Fruit fly (Drosophila melanogaster) whole organism, prepupa: Measurements from ENCODE around the gene rno.

Experiments used
- CG10631 ChIP-seq: fragments of 200-800 bp; sonication (Bioruptor generic); optimal IDR thresholded peaks from 2 replicates; lab custom pipeline; 2016; ENCODE audit warnings: missing biosample characterization, missing genetic modification characterization
- CG11902 ChIP-seq: fragments of 200-800 bp; sonication (Bioruptor generic); optimal IDR thresholded peaks from 3 replicates; lab custom pipeline; 2016; ENCODE audit warnings: missing biosample characterization, missing genetic modification characterization
- CG15336 ChIP-seq: fragments of 200-800 bp; sonication (Bioruptor generic); IDR thresholded peaks from 2 replicates; pipeline ENCODE4 v1.3.6; 2022; ENCODE audit warnings: missing biosample characterization, missing genetic modification characterization
- CG16779 ChIP-seq: fragments of 200-800 bp; sonication (Bioruptor generic); optimal IDR thresholded peaks from 3 replicates; lab custom pipeline; 2017; ENCODE audit warnings: missing biosample characterization, mild to moderate bottlenecking, missing genetic modification characterization
- CG3032 ChIP-seq: fragments of 200-800 bp; optimal IDR thresholded peaks from 2 replicates; lab custom pipeline; 2019; ENCODE audit warnings: missing biosample characterization, mild to moderate bottlenecking, missing genetic modification characterization, moderate library complexity
- CG32006 ChIP-seq: fragments of 200-800 bp; sonication (Bioruptor generic); optimal IDR thresholded peaks from 3 replicates; lab custom pipeline; 2017; ENCODE audit warnings: missing biosample characterization, mild to moderate bottlenecking, missing genetic modification characterization
- CG3919 ChIP-seq: fragments of 200-800 bp; sonication (Bioruptor generic); optimal IDR thresholded peaks from 3 replicates; lab custom pipeline; 2016; ENCODE audit warnings: missing biosample characterization, missing genetic modification characterization
- CG4318 ChIP-seq: fragments of 200-800 bp; sonication (Bioruptor generic); optimal IDR thresholded peaks from 3 replicates; lab custom pipeline; 2017; ENCODE audit warnings: missing biosample characterization, mild to moderate bottlenecking, missing genetic modification characterization
- CG6276 ChIP-seq: fragments of 200-800 bp; sonication (Bioruptor generic); optimal IDR thresholded peaks from 2 replicates; lab custom pipeline; 2017; ENCODE audit warnings: missing biosample characterization, mild to moderate bottlenecking, missing genetic modification characterization
- CG6792 ChIP-seq: fragments of 200-800 bp; sonication (Bioruptor generic); optimal IDR thresholded peaks from 3 replicates; lab custom pipeline; 2016; ENCODE audit warnings: missing biosample characterization, missing genetic modification characterization
- CG6854 ChIP-seq: fragments of 200-800 bp; sonication (Bioruptor generic); optimal IDR thresholded peaks from 2 replicates; lab custom pipeline; 2017; ENCODE audit warnings: missing biosample characterization, mild to moderate bottlenecking, missing genetic modification characterization
- CG7368 ChIP-seq: fragments of 200-800 bp; sonication (Bioruptor generic); optimal IDR thresholded peaks from 3 replicates; lab custom pipeline; 2016; ENCODE audit warnings: missing biosample characterization, missing genetic modification characterization
- CG8319 ChIP-seq: fragments of 200-800 bp; sonication (Bioruptor generic); optimal IDR thresholded peaks from 3 replicates; lab custom pipeline; 2016; ENCODE audit warnings: missing biosample characterization, missing genetic modification characterization
- CG9139 ChIP-seq: fragments of 200-800 bp; sonication (Bioruptor generic); optimal IDR thresholded peaks from 3 replicates; lab custom pipeline; 2017; ENCODE audit warnings: missing biosample characterization, mild to moderate bottlenecking, missing genetic modification characterization
- Eip78C ChIP-seq: fragments of 200-800 bp; sonication (Bioruptor generic); peaks from one replicate; lab custom pipeline; 2016; ENCODE audit warnings: missing biosample characterization, missing genetic modification characterization
- Ets21C ChIP-seq: fragments of 200-800 bp; sonication (Bioruptor generic); optimal IDR thresholded peaks from 3 replicates; lab custom pipeline; 2016; ENCODE audit warnings: missing biosample characterization, missing genetic modification characterization
- Hr38 ChIP-seq: sonication (Bioruptor generic); optimal IDR thresholded peaks from 2 replicates; lab custom pipeline; 2016; ENCODE audit warnings: missing biosample characterization, missing genetic modification characterization
- Hr39 ChIP-seq: fragments of 200-800 bp; sonication (Bioruptor generic); optimal IDR thresholded peaks from 2 replicates; lab custom pipeline; 2016; ENCODE audit warnings: missing biosample characterization, missing genetic modification characterization
- Lpt ChIP-seq: fragments of 200-800 bp; sonication (Bioruptor generic); optimal IDR thresholded peaks from 3 replicates; lab custom pipeline; 2016; ENCODE audit warnings: missing biosample characterization, missing genetic modification characterization
- Met ChIP-seq: fragments of 200-800 bp; sonication (Bioruptor generic); optimal IDR thresholded peaks from 3 replicates; lab custom pipeline; 2016; ENCODE audit warnings: missing biosample characterization, missing genetic modification characterization
- Sox15 ChIP-seq: fragments of 200-800 bp; sonication (Bioruptor generic); optimal IDR thresholded peaks from 3 replicates; lab custom pipeline; 2016; ENCODE audit warnings: missing biosample characterization, missing genetic modification characterization
- achi ChIP-seq: fragments of 200-800 bp; sonication (Bioruptor generic); optimal IDR thresholded peaks from 3 replicates; lab custom pipeline; 2016; ENCODE audit warnings: missing biosample characterization, missing genetic modification characterization
- cyc ChIP-seq: fragments of 200-800 bp; sonication (Bioruptor generic); optimal IDR thresholded peaks from 3 replicates; lab custom pipeline; 2016; ENCODE audit warnings: missing biosample characterization, missing genetic modification characterization
- dac ChIP-seq: fragments of 200-800 bp; sonication (Bioruptor generic); optimal IDR thresholded peaks from 2 replicates; lab custom pipeline; 2017; ENCODE audit warnings: missing biosample characterization, mild to moderate bottlenecking, missing genetic modification characterization
- dsx ChIP-seq: fragments of 200-800 bp; optimal IDR thresholded peaks from 3 replicates; lab custom pipeline; 2019; ENCODE audit warnings: missing biosample characterization, mild to moderate bottlenecking, missing genetic modification characterization, moderate library complexity; ENCODE audit not compliant: poor library complexity, severe bottlenecking
- esn ChIP-seq: fragments of 200-800 bp; sonication (Bioruptor generic); optimal IDR thresholded peaks from 2 replicates; lab custom pipeline; 2016; ENCODE audit warnings: missing biosample characterization, mild to moderate bottlenecking, missing genetic modification characterization, moderate library complexity
- fd85E ChIP-seq: fragments of 200-800 bp; sonication (Bioruptor generic); optimal IDR thresholded peaks from 3 replicates; lab custom pipeline; 2016; ENCODE audit warnings: missing biosample characterization, missing genetic modification characterization
- fkh ChIP-seq: fragments of 200-800 bp; sonication (Bioruptor generic); optimal IDR thresholded peaks from 3 replicates; lab custom pipeline; 2017; ENCODE audit warnings: missing biosample characterization, mild to moderate bottlenecking, missing genetic modification characterization, moderate library complexity
- lz ChIP-seq: fragments of 200-800 bp; sonication (Bioruptor generic); optimal IDR thresholded peaks from 3 replicates; lab custom pipeline; 2016; ENCODE audit warnings: missing biosample characterization, missing genetic modification characterization
- pdm3 ChIP-seq: fragments of 200-800 bp; sonication (Bioruptor generic); optimal IDR thresholded peaks from 3 replicates; lab custom pipeline; 2016; ENCODE audit warnings: missing biosample characterization, missing genetic modification characterization
- salr ChIP-seq, 2 experiments: fragments of 200-800 bp; sonication (Bioruptor generic); optimal IDR thresholded peaks; 3 replicates each; lab custom pipeline; 2016 to 2018; ENCODE audit warnings: missing biosample characterization in 2 of 2, missing genetic modification characterization in 2 of 2, mild to moderate bottlenecking in 1 of 2
- spab ChIP-seq: fragments of 200-800 bp; sonication (Bioruptor generic); optimal IDR thresholded peaks from 2 replicates; lab custom pipeline; 2017; ENCODE audit warnings: missing biosample characterization, mild to moderate bottlenecking, missing genetic modification characterization, missing genetic modification reagents
- svp ChIP-seq: fragments of 200-800 bp; sonication (Bioruptor generic); peaks from one replicate; lab custom pipeline; 2016; ENCODE audit warnings: missing biosample characterization, missing genetic modification characterization

Gene rno

DNA sequence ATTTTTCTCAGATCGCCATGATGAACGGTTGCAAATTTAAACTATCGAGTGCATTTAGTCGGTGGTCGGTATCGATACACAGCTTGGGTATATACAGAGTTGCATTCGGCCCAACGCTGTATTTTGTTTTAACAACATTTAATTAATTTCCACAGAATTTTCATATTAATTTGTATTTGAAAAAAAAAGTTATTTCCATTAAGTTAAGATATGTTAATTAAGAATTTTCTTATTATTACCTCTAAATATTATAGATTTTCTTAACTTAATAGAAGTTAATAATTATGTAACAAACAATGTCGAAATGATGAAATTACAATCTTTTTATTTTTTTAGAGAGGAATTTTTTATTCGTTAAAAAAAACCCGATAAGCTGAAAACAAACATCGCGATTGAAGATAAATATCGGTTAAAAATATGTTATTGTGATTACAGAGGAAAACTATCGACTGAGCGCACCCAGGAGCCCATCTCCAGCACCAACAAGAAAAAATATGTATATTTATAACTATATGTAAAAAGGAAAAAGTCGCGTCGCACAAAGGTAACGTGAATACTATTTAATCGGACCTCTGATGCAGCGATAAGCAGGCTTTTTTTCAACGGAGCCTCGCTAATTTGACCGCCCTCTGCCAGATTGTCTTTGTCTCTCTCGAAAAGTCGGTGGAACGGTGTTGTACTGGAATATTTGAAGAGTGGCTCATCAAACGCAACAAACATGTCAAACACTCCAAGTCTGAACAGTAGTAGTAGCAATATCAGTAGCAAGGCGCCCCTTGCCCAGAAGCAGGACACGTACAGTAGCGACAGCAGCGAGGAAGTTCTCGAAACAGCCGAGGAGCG lies at the start of gene rno, which contains the start of gene mri (continued):
- TF ChIP-seq Ets21C (GFP tag; lab: Kevin White, UChicago) (no peak), CG9139 (GFP tag; lab: Kevin White, UChicago) (no peak), CG11902 (GFP tag; lab: Kevin White, UChicago) (no peak), CG6792 (GFP tag; lab: Kevin White, UChicago) (peak; percentile 31), CG8319 (GFP tag; lab: Kevin White, UChicago) (no peak), Hr38 (GFP tag; lab: Kevin White, UChicago) (no peak), lz (GFP tag; lab: Kevin White, UChicago) (peak; percentile 52), dsx (GFP tag; lab: Kevin White, UChicago) (no peak), Sox15 (GFP tag; lab: Kevin White, UChicago) (peak; percentile 56), pdm3 (GFP tag; lab: Kevin White, UChicago) (no peak)
- TF ChIP-seq, all 60 proteins: peak for 29

DNA sequence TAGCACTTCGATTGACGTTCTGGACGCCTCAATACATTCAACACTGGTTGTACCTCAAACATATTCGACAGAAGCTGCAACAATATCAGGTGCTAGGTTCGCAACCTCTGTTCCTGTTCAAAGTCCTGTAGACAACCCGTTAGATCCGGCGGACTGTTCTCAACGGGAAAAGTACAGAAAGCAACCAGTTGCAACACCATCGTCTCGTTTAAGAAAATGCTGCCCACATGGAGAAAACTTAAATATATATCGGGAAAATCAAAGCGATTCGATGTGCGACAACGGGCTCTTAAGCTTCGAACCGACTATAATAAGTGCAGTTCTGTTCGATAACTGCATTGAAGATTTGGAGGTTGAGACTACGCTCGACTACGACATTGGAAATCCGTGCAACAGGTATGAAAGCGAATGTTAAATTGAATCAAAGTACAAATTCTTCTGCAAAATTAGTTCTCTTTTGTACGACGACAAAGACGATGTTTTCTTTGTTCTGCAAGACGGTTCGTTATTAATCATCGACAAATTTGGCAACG lies 48.7 kb upstream of the rno start:
- TF ChIP-seq CG11902 (GFP tag; lab: Kevin White, UChicago) (no peak), CG3919 (GFP tag; lab: Kevin White, UChicago) (no peak), CG6854 (GFP tag; lab: Kevin White, UChicago) (no peak), cyc (GFP tag; lab: Kevin White, UChicago) (no peak), Lpt (GFP tag; lab: Kevin White, UChicago) (no peak), CG16779 (no peak), spab (no peak), CG10631 (GFP tag; lab: Kevin White, UChicago) (no peak), CG32006 (GFP tag; lab: Kevin White, UChicago) (no peak), achi (GFP tag; lab: Kevin White, UChicago) (no peak), svp (GFP tag; lab: Kevin White, UChicago) (no peak), Hr39 (GFP tag; lab: Kevin White, UChicago) (no peak), fd85E (no peak)

DNA sequence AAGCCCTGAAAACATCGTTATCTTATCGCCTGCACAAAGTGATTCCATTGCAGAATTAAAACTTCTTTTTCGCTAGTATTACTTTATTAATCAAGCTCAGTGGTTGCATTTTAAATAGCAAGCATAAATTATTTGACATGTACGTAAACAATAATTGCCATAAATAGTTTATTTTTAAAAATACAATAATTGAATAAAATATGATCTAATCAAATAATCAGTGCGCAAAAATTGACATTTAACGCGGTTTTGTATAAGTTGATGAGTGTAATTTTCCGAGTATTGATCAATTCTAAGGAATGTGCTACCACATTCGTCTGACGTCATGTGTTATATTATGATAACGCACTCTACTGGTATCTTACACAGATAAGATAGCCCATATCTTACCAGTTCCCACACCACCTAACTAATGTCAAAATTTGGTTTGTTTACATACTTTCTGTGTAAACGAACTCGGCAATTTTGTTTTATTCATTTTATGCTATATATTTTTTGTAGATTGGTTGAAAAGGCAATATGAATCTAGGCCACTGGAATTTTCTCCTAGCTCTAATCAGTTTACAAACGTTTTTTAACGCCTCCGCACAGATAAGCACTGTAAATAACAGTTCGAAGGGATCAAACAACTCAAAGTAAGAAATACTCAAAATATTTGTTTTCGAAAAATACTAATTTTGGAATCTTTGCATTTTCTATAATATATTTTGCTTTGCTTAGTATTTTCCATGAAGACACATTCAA lies 48.1 kb upstream of the rno start, which contains the start of gene mthl14:
mthl14 (plus strand) TSS at position 10 of the 744 bp plus-strand sequence.
- peak; percentile 79 for TF ChIP-seq fkh (GFP tag; lab: Kevin White, UChicago)
- no peak for TF ChIP-seq CG15336

dm6 chr3L:246644-247199 lies 47.2 kb upstream of the rno start:
- TF ChIP-seq fd85E (no peak), CG4318 (GFP tag; lab: Kevin White, UChicago) (no peak), salr (GFP tag; optimal IDR thresholded peaks at IDR 0.05; lab: Kevin White, UChicago) (no peak), esn (GFP tag; lab: Kevin White, UChicago) (peak; percentile 60), CG6792 (GFP tag; lab: Kevin White, UChicago) (no peak), CG6276 (GFP tag; lab: Kevin White, UChicago) (no peak), dac (GFP tag; lab: Kevin White, UChicago) (no peak), CG3032 (tag; lab: Kevin White, UChicago) (peak; percentile 17), Met (GFP tag; lab: Kevin White, UChicago) (no peak), CG7368 (GFP tag; lab: Kevin White, UChicago) (no peak), Eip78C (GFP tag; lab: Kevin White, UChicago) (peak; percentile 91), achi (GFP tag; lab: Kevin White, UChicago) (peak; percentile 97), lz (GFP tag; lab: Kevin White, UChicago) (peak; percentile 67), CG6854 (GFP tag; lab: Kevin White, UChicago) (peak; percentile 25)
